Worm (Caenorhabditis elegans) whole organism, early embryonic: ENCODE results near the gene ric-4.

Experiments
- B0310.2 ChIP-seq: sonication (generic microtip); optimal IDR thresholded peaks from 2 replicates; lab custom pipeline; 2016; ENCODE audit warnings: mild to moderate bottlenecking, missing genetic modification characterization, missing compliant biosample characterization
- F13C5.2 ChIP-seq: sonication (generic microtip); optimal IDR thresholded peaks from 2 replicates; lab custom pipeline; 2017; ENCODE audit warnings: mild to moderate bottlenecking, missing genetic modification characterization, inconsistent platforms, missing compliant biosample characterization
- ama-1 ChIP-seq: fragments of 150-350 bp; optimal IDR thresholded peaks from 2 replicates; lab custom pipeline; 2014
- ets-7 ChIP-seq: sonication (generic microtip); optimal IDR thresholded peaks from 2 replicates; lab custom pipeline; 2016; ENCODE audit warnings: missing genotype, missing genetic modification characterization, missing compliant biosample characterization
- hmg-4 ChIP-seq: fragments of 200-800 bp; sonication (Bioruptor generic); optimal IDR thresholded peaks from 2 replicates; lab custom pipeline; 2018; ENCODE audit warnings: mild to moderate bottlenecking, missing genetic modification characterization, missing compliant biosample characterization
- hnd-1 ChIP-seq: sonication (generic microtip); optimal IDR thresholded peaks from 2 replicates; lab custom pipeline; 2016; ENCODE audit warnings: missing genetic modification characterization, missing compliant biosample characterization
- scrt-1 ChIP-seq: fragments of 200-800 bp; sonication (Bioruptor generic); IDR thresholded peaks from 2 replicates; pipeline ENCODE4 v1.3.6; 2022; ENCODE audit warnings: missing genetic modification characterization, missing compliant biosample characterization
- tbx-11 ChIP-seq: fragments of 200-800 bp; sonication (Bioruptor generic); IDR thresholded peaks from 2 replicates; pipeline ENCODE4 v1.3.6; 2022; ENCODE audit warnings: missing genetic modification characterization, missing compliant biosample characterization
- tbx-37 ChIP-seq: fragments of 200-800 bp; sonication (Bioruptor generic); conservative IDR thresholded peaks from 2 replicates; pipeline ENCODE4 v1.3.6; 2022; ENCODE audit warnings: missing genetic modification reagents, missing genetic modification characterization, missing compliant biosample characterization

DNA sequence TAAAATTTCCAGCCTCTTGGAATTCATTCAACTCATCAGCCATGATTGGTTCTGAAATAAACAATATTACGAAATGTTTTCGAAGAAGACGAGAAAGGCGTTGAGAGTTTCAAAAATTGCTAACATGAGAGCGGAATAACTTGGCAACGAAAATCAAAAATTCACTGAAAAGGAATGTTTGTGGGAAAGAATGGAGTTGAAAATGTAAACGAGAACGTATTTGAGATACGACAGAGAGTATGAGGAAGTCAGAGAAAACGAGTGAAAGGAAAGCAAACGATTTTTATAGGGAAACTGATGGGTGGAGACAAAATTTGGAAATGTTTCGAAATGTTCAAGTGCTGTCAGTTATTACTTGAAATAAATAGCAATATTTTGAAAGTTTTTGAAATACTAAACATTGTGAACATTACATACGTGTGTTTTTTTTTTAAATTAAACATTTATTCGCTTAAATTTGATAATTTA lies 15.1 kb downstream of the ric-4 start, which contains the start of gene rop-1:
- no peak for TF ChIP-seq tbx-11 (GFP tag; lab: Robert Waterston, UW)
- no peak for TF ChIP-seq ets-7
- TF ChIP-seq ama-1 (lab: Kevin White, UChicago): no peak
- no peak for TF ChIP-seq B0310.2
- no peak for TF ChIP-seq hmg-4 (GFP tag; lab: Kevin White, UChicago)
- TF ChIP-seq scrt-1 (GFP tag; lab: Robert Waterston, UW): no peak
- TF ChIP-seq hnd-1 (tag; lab: Kevin White, UChicago): no peak
- TF ChIP-seq F13C5.2 (tag; lab: Kevin White, UChicago): no peak
- no peak for TF ChIP-seq tbx-37 (GFP tag; lab: Robert Waterston, UW)
